4 worm cellular contexts compared by ENCODE assay signal in genomic region chrII:6491817-6492452, ce11.
TF ChIP-seq lines count a peak whose summit lies in the region.

Gene T28D9.11, minus strand, starts transcription at chrII:6491993.
Gene T28D9.1, plus strand, starts transcription at chrII:6492402.

TF ChIP-seq in whole organism, L2 larva, 48 proteins besides CTCF, POLR2A, EP300 and RAD21 (continued from another document):
- TF ChIP-seq lin-11 (tag; optimal IDR thresholded peaks at IDR 0.05; lab: Kevin White, UChicago) = peak; percentile 60
- no peak for TF ChIP-seq dmd-4 (tag; optimal IDR thresholded peaks at IDR 0.05; lab: Kevin White, UChicago)
- TF ChIP-seq snpc-4 (tag; optimal IDR thresholded peaks at IDR 0.05; lab: Kevin White, UChicago) = peak; percentile 94
- no peak for TF ChIP-seq nhr-237 (tag; optimal IDR thresholded peaks at IDR 0.05; lab: Kevin White, UChicago)
- TF ChIP-seq lsy-2 (tag; optimal IDR thresholded peaks at IDR 0.05; lab: Kevin White, UChicago) = peak in 1 of 2 experiments; percentile 68
- TF ChIP-seq nhr-77 (tag; optimal IDR thresholded peaks at IDR 0.05; lab: Kevin White, UChicago) = no peak
- TF ChIP-seq egl-27 (tag; optimal IDR thresholded peaks at IDR 0.05; lab: Kevin White, UChicago) = peak; percentile 9
- no peak for TF ChIP-seq mab-5 (tag; optimal IDR thresholded peaks at IDR 0.05; lab: Kevin White, UChicago)
- no peak for TF ChIP-seq aly-2 (tag; optimal IDR thresholded peaks at IDR 0.05; lab: Kevin White, UChicago)
- no peak for TF ChIP-seq alr-1 (tag; optimal IDR thresholded peaks at IDR 0.05; lab: Kevin White, UChicago)
- TF ChIP-seq nhr-6 (tag; optimal IDR thresholded peaks at IDR 0.05; lab: Kevin White, UChicago) = no peak
- peak; percentile 7 for TF ChIP-seq sma-9 (GFP tag; optimal IDR thresholded peaks at IDR 0.05; lab: Kevin White, UChicago)
- TF ChIP-seq sma-9 (tag; optimal IDR thresholded peaks at IDR 0.05; lab: Kevin White, UChicago) = no peak
- no peak for TF ChIP-seq ceh-82 (tag; optimal IDR thresholded peaks at IDR 0.05; lab: Kevin White, UChicago)
- TF ChIP-seq ztf-11 (tag; optimal IDR thresholded peaks at IDR 0.05; lab: Kevin White, UChicago) = no peak
- no peak for TF ChIP-seq Y55F3AM.14 (GFP tag; optimal IDR thresholded peaks at IDR 0.05; lab: Kevin White, UChicago)
- peak; percentile 66 for TF ChIP-seq unc-55 (GFP tag; optimal IDR thresholded peaks at IDR 0.05; lab: Kevin White, UChicago)
- no peak for TF ChIP-seq nhr-11 (tag; optimal IDR thresholded peaks at IDR 0.05; lab: Kevin White, UChicago)
- peak; percentile 5 for TF ChIP-seq ceh-16 (tag; optimal IDR thresholded peaks at IDR 0.05; lab: Kevin White, UChicago)

TF ChIP-seq in whole organism, L4 larva, 104 proteins besides CTCF, POLR2A, EP300 and RAD21 (continued from another document and continues in another):
- TF ChIP-seq zip-2 (tag; optimal IDR thresholded peaks at IDR 0.05; lab: Kevin White, UChicago) (no peak), duxl-1 (tag; optimal IDR thresholded peaks at IDR 0.05; lab: Kevin White, UChicago; ENCODE audit: poor library complexity) (no peak), fos-1 (tag; optimal IDR thresholded peaks at IDR 0.05; lab: Kevin White, UChicago) (no peak), Y48G9A.11 (GFP tag; IDR thresholded peaks at IDR 0.05; lab: Robert Waterston, UW) (no peak), vab-7 (GFP tag; IDR thresholded peaks at IDR 0.05; lab: Robert Waterston, UW) (peak; percentile 41; the same call in 1 of the 2 replicates), ceh-32 (tag; optimal IDR thresholded peaks at IDR 0.05; lab: Kevin White, UChicago; ENCODE audit: poor library complexity) (no peak), ztf-11 (tag; optimal IDR thresholded peaks at IDR 0.05; lab: Kevin White, UChicago) (no peak), ceh-62 (tag; optimal IDR thresholded peaks at IDR 0.05; lab: Kevin White, UChicago) (no peak), zfp-2 (tag; optimal IDR thresholded peaks at IDR 0.05; lab: Kevin White, UChicago) (no peak), ceh-20 (GFP tag; IDR thresholded peaks at IDR 0.05; lab: Robert Waterston, UW) (peak; percentile 63), ceh-44 (GFP tag; IDR thresholded peaks at IDR 0.05; lab: Robert Waterston, UW) (no peak), snpc-1.2 (GFP tag; IDR thresholded peaks at IDR 0.05; lab: Robert Waterston, UW) (0 out of 2 replicates have a peak, but pooled peaks have one; percentile 23), rbr-2 (tag; optimal IDR thresholded peaks at IDR 0.05; lab: Kevin White, UChicago) (peak; percentile 64), pqm-1 (tag; optimal IDR thresholded peaks at IDR 0.05; lab: Kevin White, UChicago) (no peak), Y75B8A.6 (GFP tag; IDR thresholded peaks at IDR 0.05; lab: Robert Waterston, UW) (no peak), daf-16 (GFP tag; optimal IDR thresholded peaks at IDR 0.05; lab: Kevin White, UChicago) (no peak), daf-16 (tag; optimal IDR thresholded peaks at IDR 0.05; lab: Kevin White, UChicago) (no peak), mxl-2 (GFP tag; conservative IDR thresholded peaks at IDR 0.05; lab: Robert Waterston, UW) (no peak), lin-39 (tag; optimal IDR thresholded peaks at IDR 0.05; lab: Kevin White, UChicago) (no peak), Y105C5A.15 (GFP tag; IDR thresholded peaks at IDR 0.05; lab: Robert Waterston, UW) (no peak), lin-15B (tag; optimal IDR thresholded peaks at IDR 0.05; lab: Kevin White, UChicago) (no peak), dpl-1 (GFP tag; optimal IDR thresholded peaks at IDR 0.05; lab: Kevin White, UChicago) (peak; percentile 44), mdt-29 (GFP tag; IDR thresholded peaks at IDR 0.05; lab: Robert Waterston, UW) (no peak), hmg-1.1 (GFP tag; IDR thresholded peaks at IDR 0.05; lab: Robert Waterston, UW) (peak; percentile 81), nhr-25 (tag; optimal IDR thresholded peaks at IDR 0.05; lab: Kevin White, UChicago; ENCODE audit: borderline replicate concordance, insufficient read depth) (no peak), daf-12 (tag; optimal IDR thresholded peaks at IDR 0.05; lab: Kevin White, UChicago) (no peak), lin-1 (GFP tag; IDR thresholded peaks at IDR 0.05; lab: Robert Waterston, UW) (no peak), nhr-76 (tag; optimal IDR thresholded peaks at IDR 0.05; lab: Kevin White, UChicago) (no peak), dmd-9 (GFP tag; IDR thresholded peaks at IDR 0.05; lab: Robert Waterston, UW) (no peak), ZK546.5 (tag; optimal IDR thresholded peaks at IDR 0.05; lab: Kevin White, UChicago) (no peak), tra-1 (GFP tag; IDR thresholded peaks at IDR 0.05; lab: Robert Waterston, UW) (no peak), fkh-10 (GFP tag; optimal IDR thresholded peaks at IDR 0.05; lab: Kevin White, UChicago) (peak; percentile 77), tag-97 (GFP tag; IDR thresholded peaks at IDR 0.05; lab: Robert Waterston, UW) (no peak), gei-8 (GFP tag; optimal IDR thresholded peaks at IDR 0.05; lab: Kevin White, UChicago) (no peak), lim-7 (GFP tag; IDR thresholded peaks at IDR 0.05; lab: Robert Waterston, UW) (peak; percentile 71), set-16 (GFP tag; IDR thresholded peaks at IDR 0.05; lab: Robert Waterston, UW) (peak; percentile 97), nhr-77 (tag; optimal IDR thresholded peaks at IDR 0.05; lab: Kevin White, UChicago) (no peak), hif-1 (tag; optimal IDR thresholded peaks at IDR 0.05; lab: Kevin White, UChicago) (peak in 1 of 2 experiments; percentile 58), hlh-30 (tag; optimal IDR thresholded peaks at IDR 0.05; lab: Kevin White, UChicago; ENCODE audit: insufficient read depth) (peak; percentile 22)

TF ChIP-seq in whole organism, late embryonic, 69 proteins besides CTCF, POLR2A, EP300 and RAD21 (continued from another document):
- TF ChIP-seq F13H6.1 (tag; optimal IDR thresholded peaks at IDR 0.05; lab: Kevin White, UChicago) (no peak), nhr-232 (tag; optimal IDR thresholded peaks at IDR 0.05; lab: Kevin White, UChicago) (no peak), ceh-30 (tag; optimal IDR thresholded peaks at IDR 0.05; lab: Kevin White, UChicago) (no peak), T23F11.4 (GFP tag; optimal IDR thresholded peaks at IDR 0.05; lab: Kevin White, UChicago) (peak; percentile 38), C08G9.2 (tag; optimal IDR thresholded peaks at IDR 0.05; lab: Kevin White, UChicago) (peak; percentile 49), ceh-2 (tag; optimal IDR thresholded peaks at IDR 0.05; lab: Kevin White, UChicago) (peak; percentile 28), K02D7.2 (tag; optimal IDR thresholded peaks at IDR 0.05; lab: Kevin White, UChicago) (no peak), Y22D7AL.16 (tag; optimal IDR thresholded peaks at IDR 0.05; lab: Kevin White, UChicago) (no peak), pat-9 (tag; optimal IDR thresholded peaks at IDR 0.05; lab: Kevin White, UChicago) (peak; percentile 48), hlh-6 (tag; optimal IDR thresholded peaks at IDR 0.05; lab: Kevin White, UChicago) (peak; percentile 16), tbx-2 (tag; optimal IDR thresholded peaks at IDR 0.05; lab: Kevin White, UChicago) (peak; percentile 67), madf-2 (tag; optimal IDR thresholded peaks at IDR 0.05; lab: Kevin White, UChicago) (no peak), hlh-15 (tag; optimal IDR thresholded peaks at IDR 0.05; lab: Kevin White, UChicago) (no peak), ahr-1 (tag; optimal IDR thresholded peaks at IDR 0.05; lab: Kevin White, UChicago) (no peak), unc-3 (GFP tag; conservative IDR thresholded peaks at IDR 0.05; lab: Robert Waterston, UW) (no peak; the same call in 1 of the 2 replicates), unc-3 (tag; optimal IDR thresholded peaks at IDR 0.05; lab: Kevin White, UChicago) (no peak), ztf-16 (tag; optimal IDR thresholded peaks at IDR 0.05; lab: Kevin White, UChicago) (no peak), pax-1 (tag; optimal IDR thresholded peaks at IDR 0.05; lab: Kevin White, UChicago) (no peak), sox-4 (tag; optimal IDR thresholded peaks at IDR 0.05; lab: Kevin White, UChicago) (peak; percentile 13), dmd-4 (tag; optimal IDR thresholded peaks at IDR 0.05; lab: Kevin White, UChicago; ENCODE audit: borderline replicate concordance) (peak; percentile 50), ceh-18 (tag; optimal IDR thresholded peaks at IDR 0.05; lab: Kevin White, UChicago) (peak; percentile 27), ama-1 (optimal IDR thresholded peaks at IDR 0.05; lab: Kevin White, UChicago) (no peak), pha-2 (tag; optimal IDR thresholded peaks at IDR 0.05; lab: Kevin White, UChicago) (no peak), hlh-13 (GFP tag; optimal IDR thresholded peaks at IDR 0.05; lab: Kevin White, UChicago) (no peak), pha-4 (tag; optimal IDR thresholded peaks at IDR 0.05; lab: Kevin White, UChicago) (no peak), zip-5 (tag; optimal IDR thresholded peaks at IDR 0.05; lab: Kevin White, UChicago) (peak; percentile 19), C38D4.7 (GFP tag; optimal IDR thresholded peaks at IDR 0.05; lab: Kevin White, UChicago) (peak; percentile 44), pqm-1 (tag; optimal IDR thresholded peaks at IDR 0.05; lab: Kevin White, UChicago) (no peak), fkh-10 (GFP tag; optimal IDR thresholded peaks at IDR 0.05; lab: Kevin White, UChicago) (peak; percentile 10), ceh-9 (tag; optimal IDR thresholded peaks at IDR 0.05; lab: Kevin White, UChicago) (no peak), elt-4 (tag; optimal IDR thresholded peaks at IDR 0.05; lab: Kevin White, UChicago) (no peak), elt-2 (tag; optimal IDR thresholded peaks at IDR 0.05; lab: Kevin White, UChicago) (no peak), ceh-14 (tag; optimal IDR thresholded peaks at IDR 0.05; lab: Kevin White, UChicago) (peak; percentile 75), ref-2 (tag; optimal IDR thresholded peaks at IDR 0.05; lab: Kevin White, UChicago) (peak; percentile 41), pag-3 (tag; optimal IDR thresholded peaks at IDR 0.05; lab: Kevin White, UChicago; ENCODE audit: borderline replicate concordance) (no peak)

TF ChIP-seq in whole organism, mixed stage, embryonic, 35 proteins besides CTCF, POLR2A, EP300 and RAD21 (continued from another document):
- TF ChIP-seq mls-2 (tag; optimal IDR thresholded peaks at IDR 0.05; lab: Kevin White, UChicago) = peak; percentile 67
- TF ChIP-seq lin-32 (GFP tag; optimal IDR thresholded peaks at IDR 0.05; lab: Kevin White, UChicago) = peak; percentile 31
- no peak for TF ChIP-seq bed-3 (GFP tag; optimal IDR thresholded peaks at IDR 0.05; lab: Kevin White, UChicago)
- no peak for TF ChIP-seq nhr-28 (tag; optimal IDR thresholded peaks at IDR 0.05; lab: Kevin White, UChicago)
- TF ChIP-seq unc-120 (tag; optimal IDR thresholded peaks at IDR 0.05; lab: Kevin White, UChicago; ENCODE audit: poor library complexity, severe bottlenecking) = peak; percentile 37
